Worm (Caenorhabditis elegans) whole organism, young adult: Measurements from ENCODE around the gene sgca-1.

Source experiments
- B0019.2 ChIP-seq: fragments of 200-800 bp; sonication (Bioruptor generic); conservative IDR thresholded peaks from 2 replicates; pipeline ENCODE4 v1.3.6; 2022; ENCODE audit warnings: missing genetic modification reagents, missing genetic modification characterization, missing compliant biosample characterization
- B0035.1 ChIP-seq: sonication (generic microtip); optimal IDR thresholded peaks from 2 replicates; lab custom pipeline; 2016; ENCODE audit warnings: missing genetic modification characterization, mild to moderate bottlenecking, missing compliant biosample characterization, missing genotype, missing genetic modification reagents
- F49E8.2 ChIP-seq: sonication (generic microtip); optimal IDR thresholded peaks from 3 replicates; lab custom pipeline; 2017; ENCODE audit warnings: missing genetic modification characterization, mild to moderate bottlenecking, missing compliant biosample characterization, antibody characterized with exemption, moderate library complexity; ENCODE audit not compliant: insufficient read depth
- K12H6.12 ChIP-seq: fragments of 200-800 bp; sonication (Bioruptor generic); optimal IDR thresholded peaks from 2 replicates; lab custom pipeline; 2018; ENCODE audit warnings: mild to moderate bottlenecking, missing genetic modification characterization, missing compliant biosample characterization
- Y79H2A.3 ChIP-seq: fragments of 200-800 bp; sonication (Bioruptor generic); conservative IDR thresholded peaks from 2 replicates; pipeline ENCODE4 v1.3.6; 2022; ENCODE audit warnings: missing genetic modification reagents, missing genetic modification characterization, missing compliant biosample characterization
- Y95B8A.8 ChIP-seq: fragments of 200-800 bp; sonication (Bioruptor generic); IDR thresholded peaks from 2 replicates; pipeline ENCODE4 v1.3.6; 2022; ENCODE audit warnings: missing genetic modification reagents, missing genetic modification characterization, missing compliant biosample characterization
- akir-1 ChIP-seq: fragments of 200-800 bp; sonication (Bioruptor generic); optimal IDR thresholded peaks from 2 replicates; lab custom pipeline; 2018; ENCODE audit warnings: mild to moderate bottlenecking, missing genetic modification characterization, moderate library complexity, missing compliant biosample characterization
- ama-1 ChIP-seq, 3 experiments: fragments of 150-350 bp in 1 of 3; sonication (generic microtip) in 2 of 3; optimal IDR thresholded peaks; 2 replicates each; lab custom pipeline; 2014 to 2018; ENCODE audit warnings: missing biosample characterization in 2 of 3, missing genetic modification characterization in 2 of 3, missing genetic modification reagents in 2 of 3
- aptf-2 ChIP-seq: fragments of 200-800 bp; sonication (Bioruptor generic); conservative IDR thresholded peaks from 2 replicates; pipeline ENCODE4 v1.3.6; 2022; ENCODE audit warnings: missing genetic modification reagents, missing genetic modification characterization, missing compliant biosample characterization
- atf-7 ChIP-seq: sonication (generic microtip); optimal IDR thresholded peaks from 2 replicates; lab custom pipeline; 2017; ENCODE audit warnings: mild to moderate bottlenecking, missing genetic modification characterization, missing compliant biosample characterization
- athp-1 ChIP-seq: sonication (generic microtip); optimal IDR thresholded peaks from 2 replicates; lab custom pipeline; 2017; ENCODE audit warnings: mild to moderate bottlenecking, missing genetic modification characterization, missing compliant biosample characterization
- attf-6 ChIP-seq: fragments of 200-800 bp; sonication (Bioruptor generic); IDR thresholded peaks from 2 replicates; pipeline ENCODE4 v1.3.6; 2022; ENCODE audit warnings: missing genetic modification reagents, missing genetic modification characterization, missing compliant biosample characterization
- bed-1 ChIP-seq: fragments of 200-800 bp; sonication (Bioruptor generic); IDR thresholded peaks from 2 replicates; pipeline ENCODE4 v1.3.6; 2022; ENCODE audit warnings: missing genetic modification reagents, missing genetic modification characterization, missing compliant biosample characterization
- ccch-3 ChIP-seq: fragments of 200-800 bp; sonication (Bioruptor generic); optimal IDR thresholded peaks from 2 replicates; lab custom pipeline; 2018; ENCODE audit warnings: mild to moderate bottlenecking, missing genetic modification characterization, missing compliant biosample characterization
- cebp-1 ChIP-seq, 2 experiments: fragments of 200-800 bp in 1 of 2; sonication (Bioruptor generic) in 1 of 2; sonication (generic microtip) in 1 of 2; IDR thresholded peaks in 1 of 2; optimal IDR thresholded peaks in 1 of 2; 2 replicates each; pipeline versions ENCODE4 v1.3.6 to Lab custom; 2017 to 2022; ENCODE audit warnings: missing compliant biosample characterization in 2 of 2, missing genetic modification characterization in 2 of 2, mild to moderate bottlenecking in 1 of 2, missing genetic modification reagents in 1 of 2, moderate library complexity in 1 of 2
- die-1 ChIP-seq: sonication (generic microtip); optimal IDR thresholded peaks from 2 replicates; lab custom pipeline; 2016; ENCODE audit warnings: missing genotype, mild to moderate bottlenecking, missing genetic modification characterization, missing compliant biosample characterization
- dpl-1 ChIP-seq: fragments of 150-350 bp; optimal IDR thresholded peaks from 2 replicates; lab custom pipeline; 2014; ENCODE audit warnings: missing biosample characterization, missing genetic modification reagents, missing genetic modification characterization
- egrh-3 ChIP-seq: fragments of 200-800 bp; sonication (Bioruptor generic); IDR thresholded peaks from 2 replicates; pipeline ENCODE4 v1.3.6; 2022; ENCODE audit warnings: missing genetic modification reagents, missing genetic modification characterization, missing compliant biosample characterization
- hmg-20 ChIP-seq: fragments of 200-800 bp; sonication (Bioruptor generic); IDR thresholded peaks from 2 replicates; pipeline ENCODE4 v1.3.6; 2022; ENCODE audit warnings: missing genetic modification reagents, missing genetic modification characterization, missing compliant biosample characterization
- hsf-1 ChIP-seq: fragments of 200-800 bp; sonication (Bioruptor generic); IDR thresholded peaks from 2 replicates; pipeline ENCODE4 v1.3.6; 2022; ENCODE audit warnings: missing genetic modification reagents, missing genetic modification characterization, missing compliant biosample characterization
- let-607 ChIP-seq, 2 experiments: fragments of 200-800 bp in 1 of 2; sonication (Bioruptor generic) in 1 of 2; sonication (generic microtip) in 1 of 2; optimal IDR thresholded peaks; 2 replicates each; lab custom pipeline; 2016 to 2018; ENCODE audit warnings: mild to moderate bottlenecking in 2 of 2, missing compliant biosample characterization in 2 of 2, missing genetic modification characterization in 2 of 2, moderate library complexity in 2 of 2, missing genotype in 1 of 2
- lin-35 ChIP-seq, 3 experiments: fragments of 150-350 bp in 2 of 3; sonication (generic microtip) in 1 of 3; optimal IDR thresholded peaks; 2 replicates each; lab custom pipeline; 2014 to 2018; ENCODE audit warnings: missing biosample characterization in 3 of 3, missing genetic modification characterization in 3 of 3, missing genetic modification reagents in 3 of 3
- lir-1 ChIP-seq: fragments of 200-800 bp; sonication (Bioruptor generic); conservative IDR thresholded peaks from 2 replicates; pipeline ENCODE4 v1.3.6; 2022; ENCODE audit warnings: missing genetic modification reagents, missing genetic modification characterization, missing compliant biosample characterization
- lsl-1 ChIP-seq: fragments of 200-800 bp; sonication (Bioruptor generic); optimal IDR thresholded peaks from 2 replicates; lab custom pipeline; 2018; ENCODE audit warnings: mild to moderate bottlenecking, missing genetic modification characterization, moderate library complexity, missing compliant biosample characterization
- madf-10 ChIP-seq: sonication (generic microtip); optimal IDR thresholded peaks from 2 replicates; lab custom pipeline; 2016; ENCODE audit warnings: mild to moderate bottlenecking, missing genetic modification characterization, missing compliant biosample characterization
- madf-6 ChIP-seq: fragments of 200-800 bp; sonication (Bioruptor generic); IDR thresholded peaks from 2 replicates; pipeline ENCODE4 v1.3.6; 2022; ENCODE audit warnings: missing genetic modification reagents, missing genetic modification characterization, missing compliant biosample characterization
- madf-8 ChIP-seq: fragments of 200-800 bp; sonication (Bioruptor generic); conservative IDR thresholded peaks from 2 replicates; pipeline ENCODE4 v1.3.6; 2022; ENCODE audit warnings: missing genetic modification reagents, missing genetic modification characterization, missing compliant biosample characterization
- mel-28 ChIP-seq: sonication (generic microtip); optimal IDR thresholded peaks from 2 replicates; lab custom pipeline; 2016; ENCODE audit warnings: borderline replicate concordance, mild to moderate bottlenecking, missing genetic modification characterization, missing compliant biosample characterization
- mes-4 ChIP-seq: sonication (generic microtip); optimal IDR thresholded peaks from 2 replicates; lab custom pipeline; 2016; ENCODE audit warnings: missing genotype, missing genetic modification characterization, missing compliant biosample characterization
- mxl-1 ChIP-seq: sonication (generic microtip); optimal IDR thresholded peaks from 2 replicates; lab custom pipeline; 2016; ENCODE audit warnings: missing genetic modification characterization, missing compliant biosample characterization
- nfya-2 ChIP-seq: fragments of 200-800 bp; sonication (Bioruptor generic); IDR thresholded peaks from 2 replicates; pipeline ENCODE4 v1.3.6; 2022; ENCODE audit warnings: missing genetic modification reagents, missing genetic modification characterization, missing compliant biosample characterization
- nhr-80 ChIP-seq: sonication (generic microtip); optimal IDR thresholded peaks from 2 replicates; lab custom pipeline; 2016; ENCODE audit warnings: missing genetic modification characterization, missing compliant biosample characterization
- nhr-90 ChIP-seq: sonication (generic microtip); optimal IDR thresholded peaks from 2 replicates; lab custom pipeline; 2016; ENCODE audit warnings: missing genotype, mild to moderate bottlenecking, missing genetic modification characterization, missing compliant biosample characterization
- rec-8 ChIP-seq, 2 experiments: sonication (generic microtip); optimal IDR thresholded peaks; 2 replicates each; lab custom pipeline; 2016; ENCODE audit warnings: mild to moderate bottlenecking in 2 of 2, missing genetic modification characterization in 2 of 2, missing genetic modification reagents in 2 of 2, missing genotype in 2 of 2, missing biosample characterization in 1 of 2, missing compliant biosample characterization in 1 of 2, moderate library complexity in 1 of 2
- sdz-38 ChIP-seq: sonication (generic microtip); optimal IDR thresholded peaks from 2 replicates; lab custom pipeline; 2016; ENCODE audit warnings: missing genotype, missing genetic modification characterization, missing compliant biosample characterization
- sptf-2 ChIP-seq: fragments of 200-800 bp; sonication (Bioruptor generic); optimal IDR thresholded peaks from 2 replicates; lab custom pipeline; 2018; ENCODE audit warnings: mild to moderate bottlenecking, missing genetic modification characterization, missing compliant biosample characterization
- unc-62 ChIP-seq: fragments of 150-350 bp; optimal IDR thresholded peaks from 2 replicates; lab custom pipeline; 2014; ENCODE audit warnings: missing biosample characterization, missing genetic modification reagents, missing genetic modification characterization
- zim-3 ChIP-seq: sonication (generic microtip); optimal IDR thresholded peaks from 2 replicates; lab custom pipeline; 2017; ENCODE audit warnings: mild to moderate bottlenecking, missing genetic modification characterization, moderate library complexity, missing compliant biosample characterization

sgca-1 gene

DNA sequence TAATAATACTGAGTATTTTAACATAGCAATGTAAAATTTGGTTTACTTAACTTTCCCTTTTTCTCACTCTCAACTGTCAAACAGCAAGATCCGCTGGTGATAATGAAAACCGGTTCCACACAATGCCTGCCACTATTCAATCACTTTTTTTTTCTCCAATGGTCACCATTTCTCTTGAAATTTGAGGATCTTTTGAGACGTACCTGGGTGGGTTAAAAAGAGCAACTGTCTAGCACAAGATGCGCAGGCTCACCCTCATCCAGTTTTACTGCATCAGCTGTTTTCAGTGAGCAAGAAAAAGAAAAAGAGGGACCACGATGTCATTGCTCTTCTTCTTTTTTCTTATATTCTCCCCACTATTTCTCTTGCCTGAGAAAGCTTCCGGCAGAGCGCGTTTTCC lies 18.9 kb upstream of the sgca-1 start:
- no peak for TF ChIP-seq let-607 (tag; optimal IDR thresholded peaks at IDR 0.05; lab: Kevin White, UChicago)
- TF ChIP-seq hmg-20 = no peak
- no peak for TF ChIP-seq hsf-1 (GFP tag; lab: Robert Waterston, UW)
- TF ChIP-seq Y79H2A.3 (GFP tag; lab: Robert Waterston, UW) = no peak
- TF ChIP-seq ama-1 (optimal IDR thresholded peaks at IDR 0.05; lab: Kevin White, UChicago) = no peak
- no peak for TF ChIP-seq ama-1 (GFP tag; optimal IDR thresholded peaks at IDR 0.05; lab: Kevin White, UChicago)
- TF ChIP-seq B0035.1 (tag; lab: Kevin White, UChicago) = no peak
- no peak for TF ChIP-seq mel-28 (tag; lab: Kevin White, UChicago)
- no peak for TF ChIP-seq bed-1 (GFP tag; lab: Robert Waterston, UW)
- no peak for TF ChIP-seq unc-62
- TF ChIP-seq mxl-1 (tag; lab: Kevin White, UChicago) = no peak
- TF ChIP-seq lin-35 (GFP tag; optimal IDR thresholded peaks at IDR 0.05; lab: Kevin White, UChicago) = no peak
- TF ChIP-seq attf-6 (GFP tag; lab: Robert Waterston, UW) = no peak
- TF ChIP-seq dpl-1 (GFP tag; lab: Kevin White, UChicago) = no peak
- TF ChIP-seq lsl-1 (GFP tag; lab: Kevin White, UChicago) = no peak
- TF ChIP-seq madf-6 (GFP tag; lab: Robert Waterston, UW) = no peak
- no peak for TF ChIP-seq sdz-38
- TF ChIP-seq sptf-2 (GFP tag; lab: Kevin White, UChicago) = no peak
- TF ChIP-seq ccch-3 = no peak
- no peak for TF ChIP-seq B0019.2 (GFP tag; lab: Robert Waterston, UW)
- no peak for TF ChIP-seq madf-8

DNA sequence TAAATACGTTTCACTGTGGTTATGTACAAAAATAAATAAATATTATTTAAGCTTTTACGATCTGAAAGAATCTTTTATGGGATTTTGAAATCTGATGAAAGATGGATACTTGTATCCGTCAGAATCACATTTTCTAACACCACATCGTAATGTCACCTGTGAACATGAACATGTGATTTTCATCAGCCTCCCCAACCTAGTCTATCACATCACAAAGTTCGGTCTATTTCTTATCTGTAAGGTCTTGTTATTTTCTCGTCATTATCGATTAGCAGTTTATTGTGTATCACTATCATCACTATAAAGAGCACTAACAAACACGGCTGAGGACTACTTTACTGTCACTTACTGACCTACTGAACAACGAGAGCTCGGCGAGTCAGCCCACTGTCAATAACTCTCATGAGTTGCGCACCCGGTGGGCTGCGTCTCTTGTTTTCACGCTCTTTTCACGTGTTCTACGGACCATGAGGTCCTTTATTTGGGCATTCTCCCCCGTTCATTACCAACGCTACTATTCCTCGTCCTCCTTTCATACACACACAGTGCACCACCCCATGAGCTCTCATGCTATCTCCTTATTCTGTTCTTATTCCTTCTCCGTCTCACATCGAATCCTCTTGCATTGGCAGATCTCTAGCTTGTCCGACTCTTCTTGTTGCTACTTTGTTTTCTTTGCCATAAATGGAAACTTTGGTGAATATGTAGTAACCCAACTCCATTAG lies 18.0 kb upstream of the sgca-1 start:
- TF ChIP-seq cebp-1 (GFP tag; IDR thresholded peaks at IDR 0.05; lab: Robert Waterston, UW) (no peak), cebp-1 (tag; optimal IDR thresholded peaks at IDR 0.05; lab: Kevin White, UChicago) (peak; percentile 29), atf-7 (peak; percentile 1), sdz-38 (no peak), lir-1 (GFP tag; lab: Robert Waterston, UW) (no peak), aptf-2 (GFP tag; lab: Robert Waterston, UW) (no peak), lin-35 (GFP tag; optimal IDR thresholded peaks at IDR 0.05; lab: Kevin White, UChicago) (peak in 1 of 3 experiments; percentile 6), F49E8.2 (tag; lab: Kevin White, UChicago) (no peak), die-1 (tag; lab: Kevin White, UChicago) (no peak), akir-1 (GFP tag; lab: Kevin White, UChicago) (no peak), mes-4 (tag; lab: Kevin White, UChicago) (no peak), nhr-80 (tag; lab: Kevin White, UChicago) (peak; percentile 52), ama-1 (optimal IDR thresholded peaks at IDR 0.05; lab: Kevin White, UChicago) (no peak), ama-1 (GFP tag; optimal IDR thresholded peaks at IDR 0.05; lab: Kevin White, UChicago) (no peak), zim-3 (tag; lab: Kevin White, UChicago) (no peak), K12H6.12 (no peak), sptf-2 (GFP tag; lab: Kevin White, UChicago) (no peak), nhr-90 (no peak), madf-10 (no peak), let-607 (tag; optimal IDR thresholded peaks at IDR 0.05; lab: Kevin White, UChicago) (peak in 1 of 2 experiments; percentile 25), Y95B8A.8 (GFP tag; lab: Robert Waterston, UW) (no peak), athp-1 (no peak), madf-8 (no peak), lsl-1 (GFP tag; lab: Kevin White, UChicago) (no peak), mel-28 (tag; lab: Kevin White, UChicago) (no peak), nfya-2 (no peak), egrh-3 (GFP tag; lab: Robert Waterston, UW) (no peak), rec-8 (tag; optimal IDR thresholded peaks at IDR 0.05; lab: Kevin White, UChicago) (no peak)
- TF ChIP-seq, all 124 proteins: peak for 5
